Worm (Caenorhabditis elegans) whole organism, young adult: Measurements from ENCODE around the gene lhpp-1.

Source experiments
- B0019.2 ChIP-seq: fragments of 200-800 bp; sonication (Bioruptor generic); conservative IDR thresholded peaks from 2 replicates; pipeline ENCODE4 v1.3.6; 2022; ENCODE audit warnings: missing genetic modification reagents, missing genetic modification characterization, missing compliant biosample characterization
- B0261.1 ChIP-seq: sonication (generic microtip); optimal IDR thresholded peaks from 2 replicates; lab custom pipeline; 2016; ENCODE audit warnings: mild to moderate bottlenecking, missing genetic modification characterization, moderate library complexity, missing compliant biosample characterization
- B0336.3 ChIP-seq: fragments of 200-800 bp; sonication (Bioruptor generic); IDR thresholded peaks from 2 replicates; pipeline ENCODE4 v1.3.6; 2022; ENCODE audit warnings: missing genetic modification characterization, missing compliant biosample characterization
- C06A6.2 ChIP-seq: fragments of 200-800 bp; sonication (Bioruptor generic); conservative IDR thresholded peaks from 2 replicates; pipeline ENCODE4 v1.3.6; 2022; ENCODE audit warnings: missing genetic modification characterization, missing compliant biosample characterization
- F37B4.10 ChIP-seq: fragments of 200-800 bp; sonication (Bioruptor generic); IDR thresholded peaks from 2 replicates; pipeline ENCODE4 v1.3.6; 2022; ENCODE audit warnings: missing genetic modification characterization, missing compliant biosample characterization
- F39B2.1 ChIP-seq: fragments of 200-800 bp; sonication (Bioruptor generic); IDR thresholded peaks from 2 replicates; pipeline ENCODE4 v1.3.6; 2022; ENCODE audit warnings: missing genetic modification reagents, missing genetic modification characterization, missing compliant biosample characterization
- Y53G8AR.9 ChIP-seq: fragments of 200-800 bp; sonication (Bioruptor generic); conservative IDR thresholded peaks from 2 replicates; pipeline ENCODE4 v1.3.6; 2022; ENCODE audit warnings: missing genetic modification reagents, missing genetic modification characterization, missing compliant biosample characterization
- Y56A3A.18 ChIP-seq: fragments of 200-800 bp; sonication (Bioruptor generic); IDR thresholded peaks from 2 replicates; pipeline ENCODE4 v1.3.6; 2022; ENCODE audit warnings: missing genetic modification reagents, missing genetic modification characterization, missing compliant biosample characterization
- Y95B8A.8 ChIP-seq: fragments of 200-800 bp; sonication (Bioruptor generic); IDR thresholded peaks from 2 replicates; pipeline ENCODE4 v1.3.6; 2022; ENCODE audit warnings: missing genetic modification reagents, missing genetic modification characterization, missing compliant biosample characterization
- aptf-2 ChIP-seq: fragments of 200-800 bp; sonication (Bioruptor generic); conservative IDR thresholded peaks from 2 replicates; pipeline ENCODE4 v1.3.6; 2022; ENCODE audit warnings: missing genetic modification reagents, missing genetic modification characterization, missing compliant biosample characterization
- attf-3 ChIP-seq: fragments of 200-800 bp; sonication (Bioruptor generic); conservative IDR thresholded peaks from 2 replicates; pipeline ENCODE4 v1.3.6; 2022; ENCODE audit warnings: missing genetic modification reagents, missing genetic modification characterization, missing compliant biosample characterization
- bed-1 ChIP-seq: fragments of 200-800 bp; sonication (Bioruptor generic); IDR thresholded peaks from 2 replicates; pipeline ENCODE4 v1.3.6; 2022; ENCODE audit warnings: missing genetic modification reagents, missing genetic modification characterization, missing compliant biosample characterization
- cebp-2 ChIP-seq: fragments of 200-800 bp; sonication (Bioruptor generic); IDR thresholded peaks from 2 replicates; pipeline ENCODE4 v1.3.6; 2022; ENCODE audit warnings: missing genetic modification characterization, missing compliant biosample characterization
- ceh-40 ChIP-seq: fragments of 200-800 bp; sonication (Bioruptor generic); IDR thresholded peaks from 2 replicates; pipeline ENCODE4 v1.3.6; 2022; ENCODE audit warnings: missing genetic modification characterization, missing compliant biosample characterization
- egl-44 ChIP-seq: fragments of 200-800 bp; sonication (Bioruptor generic); IDR thresholded peaks from 2 replicates; pipeline ENCODE4 v1.3.6; 2022; ENCODE audit warnings: missing genetic modification reagents, missing genetic modification characterization, missing compliant biosample characterization
- gei-17 ChIP-seq: fragments of 200-800 bp; sonication (Bioruptor generic); optimal IDR thresholded peaks from 2 replicates; lab custom pipeline; 2018; ENCODE audit warnings: mild to moderate bottlenecking, missing genetic modification characterization, missing compliant biosample characterization
- him-1 ChIP-seq: sonication (generic microtip); optimal IDR thresholded peaks from 2 replicates; lab custom pipeline; 2016; ENCODE audit warnings: missing genotype, missing genetic modification reagents, missing genetic modification characterization, missing compliant biosample characterization
- hlh-26 ChIP-seq: fragments of 200-800 bp; sonication (Bioruptor generic); conservative IDR thresholded peaks from 2 replicates; pipeline ENCODE4 v1.3.6; 2022; ENCODE audit warnings: missing genetic modification reagents, missing genetic modification characterization, missing compliant biosample characterization
- hsf-1 ChIP-seq: fragments of 200-800 bp; sonication (Bioruptor generic); IDR thresholded peaks from 2 replicates; pipeline ENCODE4 v1.3.6; 2022; ENCODE audit warnings: missing genetic modification reagents, missing genetic modification characterization, missing compliant biosample characterization
- let-607 ChIP-seq, 2 experiments: fragments of 200-800 bp in 1 of 2; sonication (Bioruptor generic) in 1 of 2; sonication (generic microtip) in 1 of 2; optimal IDR thresholded peaks; 2 replicates each; lab custom pipeline; 2016 to 2018; ENCODE audit warnings: mild to moderate bottlenecking in 2 of 2, missing compliant biosample characterization in 2 of 2, missing genetic modification characterization in 2 of 2, moderate library complexity in 2 of 2, missing genotype in 1 of 2
- lin-26 ChIP-seq: fragments of 200-800 bp; sonication (Bioruptor generic); IDR thresholded peaks from 2 replicates; pipeline ENCODE4 v1.3.6; 2022; ENCODE audit warnings: missing genetic modification reagents, missing genetic modification characterization, missing compliant biosample characterization
- lsl-1 ChIP-seq: fragments of 200-800 bp; sonication (Bioruptor generic); optimal IDR thresholded peaks from 2 replicates; lab custom pipeline; 2018; ENCODE audit warnings: mild to moderate bottlenecking, missing genetic modification characterization, moderate library complexity, missing compliant biosample characterization
- lsy-27 ChIP-seq: sonication (generic microtip); optimal IDR thresholded peaks from 2 replicates; lab custom pipeline; 2017; ENCODE audit warnings: missing genetic modification characterization, mild to moderate bottlenecking, missing compliant biosample characterization, antibody characterized with exemption, missing genotype, borderline replicate concordance; ENCODE audit not compliant: insufficient read depth
- madf-10 ChIP-seq: sonication (generic microtip); optimal IDR thresholded peaks from 2 replicates; lab custom pipeline; 2016; ENCODE audit warnings: mild to moderate bottlenecking, missing genetic modification characterization, missing compliant biosample characterization
- nfya-1 ChIP-seq: sonication (generic microtip); optimal IDR thresholded peaks from 2 replicates; lab custom pipeline; 2017; ENCODE audit warnings: antibody characterized with exemption, missing compliant biosample characterization, missing genetic modification characterization, borderline replicate concordance; ENCODE audit not compliant: insufficient read depth
- nhr-80 ChIP-seq: sonication (generic microtip); optimal IDR thresholded peaks from 2 replicates; lab custom pipeline; 2016; ENCODE audit warnings: missing genetic modification characterization, missing compliant biosample characterization
- repo-1 ChIP-seq: sonication (generic microtip); optimal IDR thresholded peaks from 2 replicates; lab custom pipeline; 2017; ENCODE audit warnings: mild to moderate bottlenecking, missing genetic modification characterization, missing compliant biosample characterization
- sea-2 ChIP-seq: fragments of 200-800 bp; sonication (Bioruptor generic); IDR thresholded peaks from 2 replicates; pipeline ENCODE4 v1.3.6; 2022; ENCODE audit warnings: missing genetic modification characterization, missing compliant biosample characterization
- snpc-1.1 ChIP-seq: sonication (generic microtip); optimal IDR thresholded peaks from 2 replicates; lab custom pipeline; 2017; ENCODE audit warnings: missing genetic modification characterization, mild to moderate bottlenecking, missing compliant biosample characterization, antibody characterized with exemption, moderate library complexity, missing genotype, missing genetic modification reagents; ENCODE audit not compliant: insufficient read depth
- tbx-9 ChIP-seq: sonication (generic microtip); optimal IDR thresholded peaks from 2 replicates; lab custom pipeline; 2016; ENCODE audit warnings: borderline replicate concordance, missing genetic modification characterization, inconsistent platforms, missing compliant biosample characterization
- unc-62 ChIP-seq: fragments of 150-350 bp; optimal IDR thresholded peaks from 2 replicates; lab custom pipeline; 2014; ENCODE audit warnings: missing biosample characterization, missing genetic modification reagents, missing genetic modification characterization
- zim-3 ChIP-seq: sonication (generic microtip); optimal IDR thresholded peaks from 2 replicates; lab custom pipeline; 2017; ENCODE audit warnings: mild to moderate bottlenecking, missing genetic modification characterization, moderate library complexity, missing compliant biosample characterization
- ztf-28 ChIP-seq: fragments of 200-800 bp; sonication (Bioruptor generic); IDR thresholded peaks from 2 replicates; pipeline ENCODE4 v1.3.6; 2022; ENCODE audit warnings: missing genetic modification reagents, missing genetic modification characterization, missing compliant biosample characterization

The lhpp-1 gene

DNA sequence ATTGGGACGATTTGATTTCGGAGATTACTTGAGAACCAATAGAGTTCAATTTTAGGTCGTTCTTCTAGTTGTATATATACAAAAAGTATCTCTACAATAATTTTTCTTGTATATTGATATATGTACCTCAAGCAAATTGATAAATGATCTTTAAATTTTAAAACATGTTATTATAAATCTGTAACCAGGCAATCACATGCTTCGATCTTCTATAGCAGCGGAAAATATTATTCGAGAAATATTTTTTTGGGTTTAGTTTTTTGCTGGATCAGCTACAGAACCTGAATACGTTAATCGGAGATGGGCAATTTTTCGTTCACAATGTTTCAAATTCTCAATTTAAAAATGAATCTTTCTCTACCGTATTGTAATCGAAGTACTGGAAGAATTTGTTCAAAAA lies 22.8 kb downstream of the lhpp-1 start, which contains the start of gene R07B7.12:
TSS of gene R07B7.12 (plus strand) at position 301 of the 400 bp plus-strand sequence.
- TF ChIP-seq attf-3 (GFP tag; lab: Robert Waterston, UW): no peak
- TF ChIP-seq repo-1 (tag; lab: Kevin White, UChicago): no peak
- TF ChIP-seq nfya-1: no peak
- TF ChIP-seq snpc-1.1 (tag; lab: Kevin White, UChicago): no peak
- TF ChIP-seq ztf-28: no peak
- TF ChIP-seq sea-2 (GFP tag; lab: Robert Waterston, UW): no peak

- TF ChIP-seq B0261.1: no peak
- no peak for TF ChIP-seq cebp-2 (GFP tag; lab: Robert Waterston, UW)
- TF ChIP-seq lsy-27 (tag; lab: Kevin White, UChicago): no peak
- TF ChIP-seq zim-3 (tag; lab: Kevin White, UChicago): no peak
- TF ChIP-seq gei-17 (GFP tag; lab: Kevin White, UChicago): no peak
- TF ChIP-seq egl-44 (GFP tag; lab: Robert Waterston, UW): no peak
- no peak for TF ChIP-seq C06A6.2 (GFP tag; lab: Robert Waterston, UW)
- no peak for TF ChIP-seq Y53G8AR.9 (GFP tag; lab: Robert Waterston, UW)
- TF ChIP-seq hsf-1 (GFP tag; lab: Robert Waterston, UW): no peak
- TF ChIP-seq F39B2.1 (GFP tag; lab: Robert Waterston, UW): no peak
- TF ChIP-seq ztf-28: no peak
- TF ChIP-seq Y56A3A.18 (GFP tag; lab: Robert Waterston, UW): no peak
- TF ChIP-seq aptf-2: no peak
- TF ChIP-seq madf-10: no peak
- no peak for TF ChIP-seq tbx-9 (tag; lab: Kevin White, UChicago)
- no peak for TF ChIP-seq ceh-40 (GFP tag; lab: Robert Waterston, UW)
- TF ChIP-seq him-1 (tag; lab: Kevin White, UChicago): no peak
Measured at ce11 chrV:12086934-12087333, 24.7 kb downstream of the lhpp-1 start, which contains the start of gene gana-1. Gene gana-1 (plus strand): TSS chrV:12087234.

DNA sequence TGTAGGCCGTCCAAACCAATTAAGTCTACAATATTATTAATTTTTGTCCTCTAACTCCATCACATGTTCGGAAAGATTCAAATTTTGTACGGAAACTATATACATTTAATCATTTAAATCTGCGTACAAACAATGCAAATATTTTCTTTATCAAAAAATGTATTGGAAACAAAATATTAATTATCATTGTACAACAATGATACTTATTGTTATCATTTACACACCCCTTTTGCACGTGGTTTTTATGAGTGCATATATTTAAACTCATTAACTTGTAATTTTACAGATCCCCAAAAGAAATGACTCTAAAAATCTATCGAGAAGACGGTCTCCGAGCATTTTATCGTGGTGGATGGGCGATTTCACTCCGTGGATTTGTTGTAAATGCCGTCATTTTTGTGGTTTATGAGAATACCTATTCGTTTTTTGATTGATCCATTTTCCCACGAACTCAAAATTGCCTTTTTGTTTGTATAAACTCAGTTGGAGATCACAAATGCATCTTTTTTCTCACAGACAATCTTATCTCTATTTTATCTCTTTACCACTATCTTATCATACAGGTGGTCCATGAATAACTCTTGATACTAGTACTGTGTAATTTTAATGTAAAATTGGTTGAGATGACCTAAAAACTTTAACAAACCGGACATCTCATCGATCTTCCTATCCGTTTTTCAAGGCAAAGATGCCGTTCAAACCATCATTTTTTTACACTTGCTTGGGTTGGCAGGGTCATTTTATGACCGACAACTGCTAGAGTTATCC lies 25.6 kb downstream of the lhpp-1 start:
- TF ChIP-seq F37B4.10: no peak
- TF ChIP-seq lsl-1 (GFP tag; lab: Kevin White, UChicago): no peak
- TF ChIP-seq B0019.2 (GFP tag; lab: Robert Waterston, UW): no peak
- no peak for TF ChIP-seq B0336.3 (GFP tag; lab: Robert Waterston, UW)
- TF ChIP-seq nhr-80 (tag; lab: Kevin White, UChicago): no peak
- TF ChIP-seq gei-17 (GFP tag; lab: Kevin White, UChicago): no peak
- no peak for TF ChIP-seq lin-26 (GFP tag; lab: Robert Waterston, UW)
- TF ChIP-seq unc-62 (GFP tag; lab: Kevin White, UChicago): no peak
- TF ChIP-seq Y95B8A.8: no peak
- no peak for TF ChIP-seq bed-1
- TF ChIP-seq, all 124 proteins: peak for 0

DNA sequence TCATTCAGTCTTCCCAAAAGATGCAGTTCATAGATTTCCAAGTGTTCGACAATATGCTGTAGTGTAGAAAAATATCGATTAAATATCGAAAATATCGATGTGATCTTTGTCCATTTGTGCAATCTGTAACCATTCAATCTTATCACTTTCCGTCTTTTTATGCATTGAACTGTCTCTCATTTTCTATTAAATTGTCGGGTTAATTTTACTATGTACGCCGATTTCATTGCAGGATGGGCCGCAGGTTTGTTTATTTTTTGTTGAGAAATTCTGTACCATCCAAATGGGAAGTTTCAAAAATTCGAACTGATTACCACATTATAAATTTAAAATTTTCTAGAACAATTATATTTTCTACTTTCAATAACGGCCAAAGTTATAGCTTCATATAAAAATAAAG lies 27.4 kb downstream of the lhpp-1 start, which contains the start of gene R07B7.8:
TSS of gene R07B7.8 (minus strand) at position 101 of the 400 bp plus-strand sequence.
- TF ChIP-seq zim-3 (tag; lab: Kevin White, UChicago) (no peak), let-607 (tag; optimal IDR thresholded peaks at IDR 0.05; lab: Kevin White, UChicago) (no peak), hlh-26 (GFP tag; lab: Robert Waterston, UW) (no peak)
- TF ChIP-seq, all 124 proteins: peak for 0
